Worm (Caenorhabditis elegans) whole organism, early embryonic: ENCODE data around the gene H23L24.4.
A peak's percentile ranks its signal among the peaks of the same experiment; 100 is the strongest.
"Not testable (repeated sequence)": the region's sequence is repeated elsewhere in the genome, so short reads cannot be mapped to it uniquely, and the experiment has no call there.

Experiments used
- B0310.2 ChIP-seq: sonication (generic microtip); optimal IDR thresholded peaks from 2 replicates; lab custom pipeline; 2016; ENCODE audit warnings: mild to moderate bottlenecking, missing genetic modification characterization, missing compliant biosample characterization
- F13C5.2 ChIP-seq: sonication (generic microtip); optimal IDR thresholded peaks from 2 replicates; lab custom pipeline; 2017; ENCODE audit warnings: mild to moderate bottlenecking, missing genetic modification characterization, inconsistent platforms, missing compliant biosample characterization
- aly-1 ChIP-seq: sonication (generic microtip); optimal IDR thresholded peaks from 2 replicates; lab custom pipeline; 2016; ENCODE audit warnings: missing genetic modification characterization, missing compliant biosample characterization
- ama-1 ChIP-seq: fragments of 150-350 bp; optimal IDR thresholded peaks from 2 replicates; lab custom pipeline; 2014
- ceh-13 ChIP-seq: fragments of 200-800 bp; sonication (Bioruptor generic); optimal IDR thresholded peaks from 2 replicates; lab custom pipeline; 2018; ENCODE audit warnings: mild to moderate bottlenecking, missing genetic modification characterization, missing compliant biosample characterization
- ceh-36 ChIP-seq: sonication (generic microtip); optimal IDR thresholded peaks from 2 replicates; lab custom pipeline; 2016; ENCODE audit warnings: missing genetic modification characterization, inconsistent platforms, missing compliant biosample characterization
- ets-7 ChIP-seq: sonication (generic microtip); optimal IDR thresholded peaks from 2 replicates; lab custom pipeline; 2016; ENCODE audit warnings: missing genotype, missing genetic modification characterization, missing compliant biosample characterization
- flt-1 ChIP-seq: fragments of 200-800 bp; sonication (Bioruptor generic); IDR thresholded peaks from 2 replicates; pipeline ENCODE4 v1.3.6; 2022; ENCODE audit warnings: missing genetic modification characterization, missing compliant biosample characterization
- hmbx-1 ChIP-seq: sonication (generic microtip); optimal IDR thresholded peaks from 2 replicates; lab custom pipeline; 2016; ENCODE audit warnings: mild to moderate bottlenecking, missing genetic modification characterization, missing compliant biosample characterization
- hmg-4 ChIP-seq: fragments of 200-800 bp; sonication (Bioruptor generic); optimal IDR thresholded peaks from 2 replicates; lab custom pipeline; 2018; ENCODE audit warnings: mild to moderate bottlenecking, missing genetic modification characterization, missing compliant biosample characterization
- hnd-1 ChIP-seq: sonication (generic microtip); optimal IDR thresholded peaks from 2 replicates; lab custom pipeline; 2016; ENCODE audit warnings: missing genetic modification characterization, missing compliant biosample characterization
- pes-1 ChIP-seq: fragments of 200-800 bp; sonication (Bioruptor generic); IDR thresholded peaks from 2 replicates; pipeline ENCODE4 v1.3.6; 2022; ENCODE audit warnings: missing genetic modification reagents, missing genetic modification characterization, missing compliant biosample characterization
- scrt-1 ChIP-seq: fragments of 200-800 bp; sonication (Bioruptor generic); IDR thresholded peaks from 2 replicates; pipeline ENCODE4 v1.3.6; 2022; ENCODE audit warnings: missing genetic modification characterization, missing compliant biosample characterization
- sea-1 ChIP-seq: fragments of 200-800 bp; sonication (Bioruptor generic); conservative IDR thresholded peaks from 2 replicates; pipeline ENCODE4 v1.3.6; 2022; ENCODE audit warnings: missing genetic modification characterization, missing compliant biosample characterization
- tbx-11 ChIP-seq: fragments of 200-800 bp; sonication (Bioruptor generic); IDR thresholded peaks from 2 replicates; pipeline ENCODE4 v1.3.6; 2022; ENCODE audit warnings: missing genetic modification characterization, missing compliant biosample characterization
- tbx-37 ChIP-seq: fragments of 200-800 bp; sonication (Bioruptor generic); conservative IDR thresholded peaks from 2 replicates; pipeline ENCODE4 v1.3.6; 2022; ENCODE audit warnings: missing genetic modification reagents, missing genetic modification characterization, missing compliant biosample characterization
- tra-4 ChIP-seq: sonication (generic microtip); optimal IDR thresholded peaks from 2 replicates; lab custom pipeline; 2017; ENCODE audit warnings: missing genetic modification characterization, missing compliant biosample characterization

Gene H23L24.4

DNA sequence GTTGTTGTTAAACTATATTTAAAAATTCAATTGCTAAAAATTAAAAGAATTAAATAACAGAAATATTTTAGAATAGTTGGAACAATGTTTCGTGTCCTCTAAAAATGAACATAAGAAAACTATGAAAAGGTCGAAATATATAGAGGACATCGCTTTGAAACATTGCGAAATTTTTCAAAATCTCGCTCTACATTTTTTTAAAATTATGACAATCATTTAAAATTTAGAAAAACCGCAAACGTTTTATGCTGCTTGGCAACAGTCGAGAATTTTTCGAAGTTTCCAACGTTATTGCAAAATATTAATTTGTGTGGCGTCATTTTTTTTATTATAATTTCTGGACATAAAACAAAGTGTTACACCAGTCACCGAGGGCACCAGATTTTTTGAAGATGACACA, 9.6 kb upstream of the H23L24.4 start, which contains the start of the genes parg-2 and ipla-5:
parg-2 (minus strand) TSS at position 101 of the 400 bp plus-strand sequence.
ipla-5 (plus strand) TSS at position 216 of the 400 bp plus-strand sequence.
- TF ChIP-seq sea-1 (GFP tag; lab: Robert Waterston, UW); scrt-1 (GFP tag; lab: Robert Waterston, UW); ets-7: not testable (repeated sequence)

- TF ChIP-seq flt-1 (GFP tag; lab: Robert Waterston, UW) = no peak
- no peak for TF ChIP-seq tbx-37
- no peak for TF ChIP-seq scrt-1 (GFP tag; lab: Robert Waterston, UW)
- TF ChIP-seq ets-7 = no peak
- TF ChIP-seq aly-1 = no peak
- no peak for TF ChIP-seq hmbx-1
- no peak for TF ChIP-seq F13C5.2 (tag; lab: Kevin White, UChicago)
- no peak for TF ChIP-seq tra-4
- no peak for TF ChIP-seq ceh-13
Measured at ce11 chrIV:8708046-8708445, 2.6 kb upstream of the H23L24.4 start.

DNA sequence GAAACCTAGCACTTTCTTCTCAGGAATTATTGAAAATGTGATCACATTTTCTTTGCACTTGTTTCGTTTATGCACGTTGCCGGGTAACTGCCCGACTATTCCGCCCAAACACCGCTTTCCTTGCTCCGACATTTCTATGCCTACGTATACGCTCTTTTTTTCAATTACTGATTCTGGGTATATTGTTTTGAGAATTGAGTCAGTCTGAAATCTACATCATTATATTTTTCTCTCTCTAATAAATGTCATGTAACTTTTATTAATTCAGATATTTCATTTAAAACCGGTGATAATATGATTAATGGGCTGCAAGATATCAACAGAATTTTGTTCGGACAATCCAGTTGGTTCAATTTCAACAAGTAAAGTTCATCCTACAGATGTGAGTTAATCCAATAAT, 8.0 kb downstream of the H23L24.4 start, which contains the start of gene ttll-11:
ttll-11 (plus strand) TSS at position 301 of the 400 bp plus-strand sequence.
- TF ChIP-seq ama-1 (lab: Kevin White, UChicago) = no peak
- TF ChIP-seq tbx-11 (GFP tag; lab: Robert Waterston, UW) = no peak
- no peak for TF ChIP-seq hmg-4 (GFP tag; lab: Kevin White, UChicago)
- TF ChIP-seq flt-1 (GFP tag; lab: Robert Waterston, UW) = no peak
- TF ChIP-seq ceh-36 (tag; lab: Kevin White, UChicago) = no peak
- TF ChIP-seq scrt-1 (GFP tag; lab: Robert Waterston, UW) = no peak
- no peak for TF ChIP-seq pes-1 (GFP tag; lab: Robert Waterston, UW)
- TF ChIP-seq sea-1 (GFP tag; lab: Robert Waterston, UW) = no peak
- no peak for TF ChIP-seq tbx-37
- TF ChIP-seq hnd-1 (tag; lab: Kevin White, UChicago) = no peak
- TF ChIP-seq F13C5.2 (tag; lab: Kevin White, UChicago) = no peak
- no peak for TF ChIP-seq ets-7
- TF ChIP-seq aly-1 = no peak
- no peak for TF ChIP-seq ceh-13

- TF ChIP-seq ama-1 (lab: Kevin White, UChicago) (no peak), hmg-4 (GFP tag; lab: Kevin White, UChicago) (no peak), ceh-36 (tag; lab: Kevin White, UChicago) (no peak), tbx-37 (no peak), pes-1 (GFP tag; lab: Robert Waterston, UW) (no peak), flt-1 (GFP tag; lab: Robert Waterston, UW) (no peak), hmbx-1 (no peak), tbx-11 (GFP tag; lab: Robert Waterston, UW) (no peak)
Measured at ce11 chrIV:8691486-8691885, 13.9 kb downstream of the H23L24.4 start, which contains the start of the genes hst-1 and ints-6. hst-1 (minus strand) TSS chrIV:8691513. ints-6 (plus strand) TSS chrIV:8691745.

- TF ChIP-seq hmg-4 (GFP tag; lab: Kevin White, UChicago) = no peak
- TF ChIP-seq F13C5.2 (tag; lab: Kevin White, UChicago) = peak; percentile 41
- TF ChIP-seq ceh-13 = no peak
Measured at ce11 chrIV:8687605-8688191, 17.7 kb downstream of the H23L24.4 start, which contains the start of gene snrp-3. snrp-3 (minus strand) TSS chrIV:8687810.

- TF ChIP-seq aly-1 = no peak
- TF ChIP-seq tbx-37 = no peak
- TF ChIP-seq tra-4 = no peak
Measured at ce11 chrIV:8686966-8687365, 18.4 kb downstream of the H23L24.4 start.

ce11 chrIV:8686510-8686909, 18.9 kb downstream of the H23L24.4 start, which contains the start of gene pole-2:
pole-2 (minus strand) TSS chrIV:8686610.
- no peak for TF ChIP-seq flt-1 (GFP tag; lab: Robert Waterston, UW)
- no peak for TF ChIP-seq ceh-13
- TF ChIP-seq pes-1 (GFP tag; lab: Robert Waterston, UW) = no peak
- TF ChIP-seq B0310.2 (tag; lab: Kevin White, UChicago) = no peak

ce11 chrIV:8679225-8679624, 26.2 kb downstream of the H23L24.4 start, which contains the start of gene nlp-60:
nlp-60 (minus strand) TSS chrIV:8679325.
- no peak for TF ChIP-seq hmbx-1
- TF ChIP-seq aly-1 = no peak
- no peak for TF ChIP-seq ets-7
- TF ChIP-seq F13C5.2 (tag; lab: Kevin White, UChicago) = no peak
- no peak for TF ChIP-seq sea-1 (GFP tag; lab: Robert Waterston, UW)
- TF ChIP-seq hmg-4 (GFP tag; lab: Kevin White, UChicago) = no peak
- TF ChIP-seq ceh-36 (tag; lab: Kevin White, UChicago) = no peak
- no peak for TF ChIP-seq tbx-37

DNA sequence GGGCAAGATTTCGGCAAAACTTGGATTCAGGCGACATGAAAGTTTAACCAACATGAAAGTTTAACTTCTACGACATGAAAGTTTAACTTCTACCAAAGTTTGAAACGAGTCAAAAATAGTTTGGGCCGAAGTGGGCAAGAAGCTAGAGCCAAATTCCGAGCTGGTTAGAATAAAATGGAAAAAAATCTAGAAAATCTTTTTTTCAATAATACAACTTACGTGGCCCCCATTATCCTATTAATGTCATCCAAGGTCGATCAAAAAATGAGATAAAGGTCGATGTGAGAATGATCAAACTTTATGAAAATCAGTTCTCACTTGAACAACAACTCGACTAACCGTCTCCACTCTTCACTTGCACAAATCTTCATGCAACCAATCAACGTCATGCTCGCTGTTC, 28.1 kb downstream of the H23L24.4 start, which contains the start of gene F08B4.8:
F08B4.8 (plus strand) TSS at position 301 of the 400 bp plus-strand sequence.
- TF ChIP-seq hnd-1 (tag; lab: Kevin White, UChicago) (no peak), hmbx-1 (no peak), flt-1 (GFP tag; lab: Robert Waterston, UW) (no peak), ama-1 (lab: Kevin White, UChicago) (no peak), aly-1 (no peak), hmg-4 (GFP tag; lab: Kevin White, UChicago) (no peak), B0310.2 (tag; lab: Kevin White, UChicago) (no peak), tbx-11 (GFP tag; lab: Robert Waterston, UW) (no peak), ceh-13 (no peak), ceh-36 (tag; lab: Kevin White, UChicago) (no peak), scrt-1 (GFP tag; lab: Robert Waterston, UW) (no peak), tra-4 (no peak), ets-7 (no peak), F13C5.2 (tag; lab: Kevin White, UChicago) (no peak), sea-1 (GFP tag; lab: Robert Waterston, UW) (no peak)
